Worm (Caenorhabditis elegans) whole organism, mixed stage, embryonic: ENCODE results near the gene pld-1.

Source experiments
- M03D4.4 ChIP-seq: sonication (generic microtip); optimal IDR thresholded peaks from 2 replicates; lab custom pipeline; 2017; ENCODE audit warnings: mild to moderate bottlenecking, missing genetic modification characterization, missing compliant biosample characterization
- bed-3 ChIP-seq: fragments of 200-800 bp; sonication (Bioruptor generic); optimal IDR thresholded peaks from 3 replicates; lab custom pipeline; 2018; ENCODE audit warnings: mild to moderate bottlenecking, missing genetic modification characterization, moderate library complexity, missing compliant biosample characterization
- blmp-1 ChIP-seq: fragments of 150-350 bp; optimal IDR thresholded peaks from 2 replicates; lab custom pipeline; 2014; ENCODE audit warnings: missing biosample characterization, missing genetic modification characterization
- ceh-39 ChIP-seq: fragments of 150-350 bp; optimal IDR thresholded peaks from 2 replicates; lab custom pipeline; 2014; ENCODE audit warnings: missing biosample characterization, missing genetic modification characterization
- ceh-43 ChIP-seq: fragments of 200-800 bp; sonication (Bioruptor generic); optimal IDR thresholded peaks from 2 replicates; lab custom pipeline; 2018; ENCODE audit warnings: mild to moderate bottlenecking, missing genetic modification characterization, moderate library complexity, missing compliant biosample characterization
- ceh-83 ChIP-seq: fragments of 200-800 bp; sonication (Bioruptor generic); optimal IDR thresholded peaks from 2 replicates; lab custom pipeline; 2018; ENCODE audit warnings: mild to moderate bottlenecking, missing genetic modification characterization, missing compliant biosample characterization
- ces-1 ChIP-seq: fragments of 150-350 bp; optimal IDR thresholded peaks from 2 replicates; lab custom pipeline; 2014; ENCODE audit warnings: missing biosample characterization, missing genetic modification reagents, missing genetic modification characterization
- cnd-1 ChIP-seq: fragments of 200-800 bp; sonication (Bioruptor generic); optimal IDR thresholded peaks from 2 replicates; lab custom pipeline; 2018; ENCODE audit warnings: mild to moderate bottlenecking, missing genetic modification characterization, missing compliant biosample characterization
- drap-1 ChIP-seq: fragments of 200-800 bp; sonication (Bioruptor generic); optimal IDR thresholded peaks from 3 replicates; lab custom pipeline; 2018; ENCODE audit warnings: mild to moderate bottlenecking, missing genetic modification characterization, missing compliant biosample characterization
- elt-1 ChIP-seq: sonication (generic microtip); optimal IDR thresholded peaks from 2 replicates; lab custom pipeline; 2017; ENCODE audit warnings: missing genetic modification characterization, mild to moderate bottlenecking, missing compliant biosample characterization, antibody characterized with exemption, moderate library complexity, borderline replicate concordance; ENCODE audit not compliant: insufficient read depth
- elt-3 ChIP-seq: fragments of 150-350 bp; optimal IDR thresholded peaks from 2 replicates; lab custom pipeline; 2014; ENCODE audit warnings: missing biosample characterization, missing genetic modification characterization
- flh-1 ChIP-seq: fragments of 200-800 bp; sonication (Bioruptor generic); optimal IDR thresholded peaks from 2 replicates; lab custom pipeline; 2018; ENCODE audit warnings: mild to moderate bottlenecking, missing genetic modification characterization, moderate library complexity, missing compliant biosample characterization
- ham-2 ChIP-seq: fragments of 200-800 bp; sonication (Bioruptor generic); optimal IDR thresholded peaks from 2 replicates; lab custom pipeline; 2018; ENCODE audit warnings: mild to moderate bottlenecking, missing genetic modification characterization, missing compliant biosample characterization
- hlh-1 ChIP-seq: fragments of 150-350 bp; optimal IDR thresholded peaks from 2 replicates; lab custom pipeline; 2014; ENCODE audit warnings: missing biosample characterization, missing genetic modification reagents, missing genetic modification characterization
- lin-13 ChIP-seq: fragments of 150-350 bp; optimal IDR thresholded peaks from 2 replicates; lab custom pipeline; 2014; ENCODE audit warnings: missing biosample characterization, missing genetic modification characterization
- lin-32 ChIP-seq: fragments of 200-800 bp; sonication (Bioruptor generic); optimal IDR thresholded peaks from 2 replicates; lab custom pipeline; 2018; ENCODE audit warnings: mild to moderate bottlenecking, missing genetic modification characterization, missing compliant biosample characterization
- lsy-2 ChIP-seq: fragments of 150-350 bp; optimal IDR thresholded peaks from 2 replicates; lab custom pipeline; 2014; ENCODE audit warnings: missing biosample characterization, missing genetic modification characterization
- mab-5 ChIP-seq: fragments of 150-350 bp; optimal IDR thresholded peaks from 2 replicates; lab custom pipeline; 2014; ENCODE audit warnings: missing biosample characterization, missing genetic modification characterization
- mep-1 ChIP-seq: fragments of 150-350 bp; optimal IDR thresholded peaks from 2 replicates; lab custom pipeline; 2017; ENCODE audit warnings: missing biosample characterization, missing genetic modification reagents, missing genetic modification characterization, inconsistent platforms
- mls-2 ChIP-seq: sonication (generic microtip); optimal IDR thresholded peaks from 2 replicates; lab custom pipeline; 2016; ENCODE audit warnings: mild to moderate bottlenecking, missing genetic modification characterization, moderate library complexity, missing compliant biosample characterization
- nhr-12 ChIP-seq: fragments of 150-350 bp; optimal IDR thresholded peaks from 2 replicates; lab custom pipeline; 2014; ENCODE audit warnings: missing biosample characterization, missing genetic modification characterization
- nhr-2 ChIP-seq: fragments of 150-350 bp; optimal IDR thresholded peaks from 2 replicates; lab custom pipeline; 2014; ENCODE audit warnings: missing biosample characterization, missing genetic modification characterization
- nhr-237 ChIP-seq: fragments of 150-350 bp; optimal IDR thresholded peaks from 2 replicates; lab custom pipeline; 2014; ENCODE audit warnings: missing biosample characterization, missing genetic modification characterization
- nhr-28 ChIP-seq: fragments of 150-350 bp; optimal IDR thresholded peaks from 2 replicates; lab custom pipeline; 2014; ENCODE audit warnings: missing biosample characterization, missing genetic modification characterization
- nhr-76 ChIP-seq: sonication (generic microtip); optimal IDR thresholded peaks from 2 replicates; lab custom pipeline; 2017; ENCODE audit warnings: missing biosample characterization, missing genetic modification characterization
- pha-4 ChIP-seq: fragments of 150-350 bp; optimal IDR thresholded peaks from 2 replicates; lab custom pipeline; 2018; ENCODE audit warnings: missing biosample characterization, missing genetic modification reagents, missing genetic modification characterization
- sem-2 ChIP-seq: fragments of 200-800 bp; sonication (Bioruptor generic); optimal IDR thresholded peaks from 2 replicates; lab custom pipeline; 2018; ENCODE audit warnings: mild to moderate bottlenecking, missing genetic modification characterization, missing compliant biosample characterization
- snpc-4 ChIP-seq: fragments of 150-350 bp; optimal IDR thresholded peaks from 2 replicates; lab custom pipeline; 2014; ENCODE audit warnings: missing biosample characterization, missing genetic modification characterization
- sptf-1 ChIP-seq: sonication (generic microtip); optimal IDR thresholded peaks from 2 replicates; lab custom pipeline; 2017; ENCODE audit warnings: mild to moderate bottlenecking, missing genetic modification characterization, moderate library complexity, missing compliant biosample characterization
- tbx-8 ChIP-seq: fragments of 200-800 bp; sonication (Bioruptor generic); optimal IDR thresholded peaks from 2 replicates; lab custom pipeline; 2018; ENCODE audit warnings: mild to moderate bottlenecking, missing genetic modification characterization, moderate library complexity, missing compliant biosample characterization
- unc-120 ChIP-seq: sonication (generic microtip); optimal IDR thresholded peaks from 2 replicates; lab custom pipeline; 2017; ENCODE audit warnings: missing genetic modification characterization, missing compliant biosample characterization; ENCODE audit not compliant: poor library complexity, severe bottlenecking
- unc-39 ChIP-seq: fragments of 150-350 bp; optimal IDR thresholded peaks from 2 replicates; lab custom pipeline; 2014; ENCODE audit warnings: missing biosample characterization, missing genetic modification characterization
- unc-62 ChIP-seq: fragments of 150-350 bp; optimal IDR thresholded peaks from 2 replicates; lab custom pipeline; 2014; ENCODE audit warnings: missing biosample characterization, missing genetic modification reagents, missing genetic modification characterization
- zip-8 ChIP-seq: fragments of 150-350 bp; optimal IDR thresholded peaks from 2 replicates; lab custom pipeline; 2014; ENCODE audit warnings: missing biosample characterization, missing genetic modification characterization
- ztf-11 ChIP-seq: fragments of 150-350 bp; optimal IDR thresholded peaks from 2 replicates; lab custom pipeline; 2014; ENCODE audit warnings: missing biosample characterization, missing genetic modification characterization

Gene pld-1

ce11 chrII:5093945-5094344 lies 2.5 kb upstream of the pld-1 start, which contains the start of gene C04G6.13:
Gene C04G6.13, plus strand, starts transcription at chrII:5094245.
- TF ChIP-seq nhr-28 (no peak), tbx-8 (GFP tag; lab: Kevin White, UChicago) (no peak), zip-8 (no peak), ceh-83 (GFP tag; lab: Kevin White, UChicago) (no peak), nhr-2 (tag; lab: Kevin White, UChicago) (no peak), snpc-4 (tag; lab: Kevin White, UChicago) (no peak), unc-62 (GFP tag; lab: Kevin White, UChicago) (no peak)

ce11 chrII:5092362-5093281 lies 1.1 kb upstream of the pld-1 start, which contains the start of gene C04G6.2:
Gene C04G6.2, plus strand, starts transcription at chrII:5093231.
- TF ChIP-seq nhr-76 (tag; lab: Kevin White, UChicago) = no peak
- no peak for TF ChIP-seq mab-5
- TF ChIP-seq nhr-12 (tag; lab: Kevin White, UChicago) = no peak
- no peak for TF ChIP-seq sem-2 (GFP tag; lab: Kevin White, UChicago)
- TF ChIP-seq ceh-39 (tag; lab: Kevin White, UChicago) = no peak
- TF ChIP-seq mls-2 = peak; percentile 43
- TF ChIP-seq cnd-1 (tag; lab: Kevin White, UChicago) = no peak
- peak; percentile 45 for TF ChIP-seq mep-1 (tag; lab: Kevin White, UChicago)
- peak; percentile 16 for TF ChIP-seq M03D4.4 (tag; lab: Kevin White, UChicago)
- TF ChIP-seq unc-120 (tag; lab: Kevin White, UChicago) = peak; percentile 26
- TF ChIP-seq elt-1 (tag; lab: Kevin White, UChicago) = no peak
- TF ChIP-seq bed-3 (GFP tag; lab: Kevin White, UChicago) = no peak
- peak; percentile 14 for TF ChIP-seq sptf-1 (tag; lab: Kevin White, UChicago)
- TF ChIP-seq nhr-2 (tag; lab: Kevin White, UChicago) = no peak
- TF ChIP-seq unc-62 (GFP tag; lab: Kevin White, UChicago) = no peak
- TF ChIP-seq ceh-83 (GFP tag; lab: Kevin White, UChicago) = no peak
- TF ChIP-seq lsy-2 (tag; lab: Kevin White, UChicago) = no peak
- peak; percentile 69 for TF ChIP-seq nhr-237 (tag; lab: Kevin White, UChicago)
- TF ChIP-seq ces-1 = peak; percentile 49
- TF ChIP-seq snpc-4 (tag; lab: Kevin White, UChicago) = no peak
- TF ChIP-seq hlh-1 = no peak
- TF ChIP-seq lin-32 (GFP tag; lab: Kevin White, UChicago) = no peak
- TF ChIP-seq blmp-1 (tag; lab: Kevin White, UChicago) = no peak
- TF ChIP-seq unc-39 (tag; lab: Kevin White, UChicago) = no peak
- peak; percentile 76 for TF ChIP-seq ham-2 (GFP tag; lab: Kevin White, UChicago)
- no peak for TF ChIP-seq drap-1 (GFP tag; lab: Kevin White, UChicago)
- TF ChIP-seq ztf-11 (tag; lab: Kevin White, UChicago) = no peak
- TF ChIP-seq elt-3 (tag; lab: Kevin White, UChicago) = no peak
- no peak for TF ChIP-seq lin-13 (tag; lab: Kevin White, UChicago)
- peak; percentile 96 for TF ChIP-seq pha-4 (tag; lab: Kevin White, UChicago)
- TF ChIP-seq nhr-28 = no peak
- TF ChIP-seq ceh-43 (GFP tag; lab: Kevin White, UChicago) = no peak
- no peak for TF ChIP-seq zip-8
- no peak for TF ChIP-seq tbx-8 (GFP tag; lab: Kevin White, UChicago)
- no peak for TF ChIP-seq flh-1 (GFP tag; lab: Kevin White, UChicago)
- TF ChIP-seq, all 35 proteins: peak for 9

- TF ChIP-seq nhr-237 (tag; lab: Kevin White, UChicago) (no peak), pha-4 (tag; lab: Kevin White, UChicago) (no peak), flh-1 (GFP tag; lab: Kevin White, UChicago) (no peak), nhr-2 (tag; lab: Kevin White, UChicago) (no peak), elt-3 (tag; lab: Kevin White, UChicago) (no peak), nhr-12 (tag; lab: Kevin White, UChicago) (no peak), elt-1 (tag; lab: Kevin White, UChicago) (no peak), drap-1 (GFP tag; lab: Kevin White, UChicago) (no peak), mep-1 (tag; lab: Kevin White, UChicago) (no peak)
- TF ChIP-seq, all 35 proteins: peak for 0
Observed at ce11 chrII:5086143-5086542, 5.3 kb downstream of the pld-1 start.
